Worm (Caenorhabditis elegans) whole organism, L2 larva: ENCODE results near the gene F49H12.3.

Experiments used
- C34F6.9 ChIP-seq: fragments of 150-350 bp; optimal IDR thresholded peaks from 2 replicates; lab custom pipeline; 2014; ENCODE audit warnings: missing biosample characterization, missing genetic modification characterization
- F13H6.1 ChIP-seq: sonication (generic microtip); optimal IDR thresholded peaks from 2 replicates; lab custom pipeline; 2016; ENCODE audit warnings: missing genetic modification characterization, missing compliant biosample characterization
- R02D3.7 ChIP-seq: fragments of 150-350 bp; optimal IDR thresholded peaks from 2 replicates; lab custom pipeline; 2014; ENCODE audit warnings: missing biosample characterization, missing genetic modification characterization
- Y55F3AM.14 ChIP-seq: fragments of 200-800 bp; sonication (Bioruptor generic); optimal IDR thresholded peaks from 2 replicates; lab custom pipeline; 2018; ENCODE audit warnings: mild to moderate bottlenecking, missing genetic modification characterization, missing compliant biosample characterization
- ZK546.5 ChIP-seq: sonication (generic microtip); optimal IDR thresholded peaks from 2 replicates; lab custom pipeline; 2017; ENCODE audit warnings: missing biosample characterization, missing genetic modification characterization
- alr-1 ChIP-seq: fragments of 150-350 bp; optimal IDR thresholded peaks from 2 replicates; lab custom pipeline; 2014; ENCODE audit warnings: missing biosample characterization, missing genetic modification characterization
- aly-2 ChIP-seq: fragments of 150-350 bp; optimal IDR thresholded peaks from 2 replicates; lab custom pipeline; 2014; ENCODE audit warnings: missing biosample characterization, missing genetic modification characterization
- ama-1 ChIP-seq: fragments of 150-350 bp; optimal IDR thresholded peaks from 2 replicates; lab custom pipeline; 2018; ENCODE audit warnings: inconsistent platforms
- blmp-1 ChIP-seq: sonication (generic microtip); optimal IDR thresholded peaks from 2 replicates; lab custom pipeline; 2017; ENCODE audit warnings: missing genetic modification characterization, mild to moderate bottlenecking, missing compliant biosample characterization, antibody characterized with exemption, moderate library complexity; ENCODE audit not compliant: insufficient read depth
- ceh-16 ChIP-seq: fragments of 150-350 bp; optimal IDR thresholded peaks from 2 replicates; lab custom pipeline; 2014; ENCODE audit warnings: missing biosample characterization, missing genetic modification characterization
- ceh-82 ChIP-seq: fragments of 150-350 bp; optimal IDR thresholded peaks from 2 replicates; lab custom pipeline; 2014; ENCODE audit warnings: missing biosample characterization, missing genetic modification characterization
- crh-2 ChIP-seq: sonication (generic microtip); optimal IDR thresholded peaks from 2 replicates; lab custom pipeline; 2017; ENCODE audit warnings: missing biosample characterization, missing genetic modification characterization
- dmd-4 ChIP-seq: sonication (generic microtip); optimal IDR thresholded peaks from 2 replicates; lab custom pipeline; 2017; ENCODE audit warnings: missing biosample characterization, missing genetic modification characterization
- egl-27 ChIP-seq: sonication (generic microtip); optimal IDR thresholded peaks from 3 replicates; lab custom pipeline; 2017; ENCODE audit warnings: missing biosample characterization, missing genetic modification reagents, missing genetic modification characterization
- elt-1 ChIP-seq: fragments of 150-350 bp; optimal IDR thresholded peaks from 2 replicates; lab custom pipeline; 2014; ENCODE audit warnings: missing biosample characterization, missing genetic modification characterization
- elt-3 ChIP-seq: sonication (generic microtip); optimal IDR thresholded peaks from 2 replicates; lab custom pipeline; 2017; ENCODE audit warnings: missing biosample characterization, missing genetic modification characterization
- fos-1 ChIP-seq: fragments of 150-350 bp; optimal IDR thresholded peaks from 2 replicates; lab custom pipeline; 2014; ENCODE audit warnings: missing biosample characterization, missing genetic modification characterization
- gmeb-1 ChIP-seq: fragments of 150-350 bp; optimal IDR thresholded peaks from 2 replicates; lab custom pipeline; 2014; ENCODE audit warnings: missing biosample characterization, missing genetic modification characterization
- lin-11 ChIP-seq: fragments of 150-350 bp; sonication (generic microtip); optimal IDR thresholded peaks from 2 replicates; lab custom pipeline; 2014; ENCODE audit warnings: missing biosample characterization, missing genetic modification characterization, inconsistent platforms, mixed read lengths
- lin-13 ChIP-seq: fragments of 150-350 bp; optimal IDR thresholded peaks from 2 replicates; lab custom pipeline; 2014; ENCODE audit warnings: missing biosample characterization, missing genetic modification reagents, missing genetic modification characterization
- lin-39 ChIP-seq: fragments of 150-350 bp; optimal IDR thresholded peaks from 2 replicates; lab custom pipeline; 2014; ENCODE audit warnings: missing biosample characterization, missing genetic modification reagents, missing genetic modification characterization
- lsy-2 ChIP-seq, 2 experiments: fragments of 150-350 bp in 1 of 2; sonication (generic microtip) in 1 of 2; optimal IDR thresholded peaks; 2 replicates each; lab custom pipeline; 2014 to 2017; ENCODE audit warnings: missing biosample characterization in 2 of 2, missing genetic modification characterization in 2 of 2
- mab-5 ChIP-seq: fragments of 150-350 bp; optimal IDR thresholded peaks from 2 replicates; lab custom pipeline; 2014; ENCODE audit warnings: missing biosample characterization, missing genetic modification characterization
- mbf-1 ChIP-seq: sonication (generic microtip); optimal IDR thresholded peaks from 2 replicates; lab custom pipeline; 2017; ENCODE audit warnings: missing biosample characterization, missing genetic modification characterization
- mdl-1 ChIP-seq, 2 experiments: fragments of 150-350 bp in 1 of 2; sonication (generic microtip) in 1 of 2; optimal IDR thresholded peaks; 2 replicates each; lab custom pipeline; 2017; ENCODE audit warnings: missing biosample characterization in 2 of 2, missing genetic modification characterization in 2 of 2
- nhr-10 ChIP-seq: sonication (generic microtip); optimal IDR thresholded peaks from 2 replicates; lab custom pipeline; 2017; ENCODE audit warnings: missing biosample characterization, missing genetic modification characterization
- nhr-11 ChIP-seq: fragments of 150-350 bp; optimal IDR thresholded peaks from 2 replicates; lab custom pipeline; 2014; ENCODE audit warnings: missing biosample characterization, missing genetic modification characterization
- nhr-12 ChIP-seq: fragments of 150-350 bp; optimal IDR thresholded peaks from 2 replicates; lab custom pipeline; 2014; ENCODE audit warnings: missing biosample characterization, missing genetic modification characterization
- nhr-129 ChIP-seq: fragments of 150-350 bp; optimal IDR thresholded peaks from 2 replicates; lab custom pipeline; 2014; ENCODE audit warnings: missing biosample characterization, missing genetic modification characterization
- nhr-21 ChIP-seq: fragments of 150-350 bp; optimal IDR thresholded peaks from 2 replicates; lab custom pipeline; 2014; ENCODE audit warnings: missing biosample characterization, missing genetic modification characterization
- nhr-23 ChIP-seq: fragments of 150-350 bp; optimal IDR thresholded peaks from 2 replicates; lab custom pipeline; 2014; ENCODE audit warnings: missing biosample characterization, missing genetic modification reagents, missing genetic modification characterization
- nhr-237 ChIP-seq: fragments of 150-350 bp; optimal IDR thresholded peaks from 2 replicates; lab custom pipeline; 2014; ENCODE audit warnings: missing biosample characterization, missing genetic modification characterization
- nhr-25 ChIP-seq: fragments of 150-350 bp; sonication (generic microtip); optimal IDR thresholded peaks from 3 replicates; lab custom pipeline; 2014; ENCODE audit warnings: missing biosample characterization, missing genetic modification characterization
- nhr-6 ChIP-seq: fragments of 150-350 bp; optimal IDR thresholded peaks from 2 replicates; lab custom pipeline; 2014; ENCODE audit warnings: missing biosample characterization, missing genetic modification characterization
- nhr-77 ChIP-seq: fragments of 150-350 bp; optimal IDR thresholded peaks from 2 replicates; lab custom pipeline; 2014; ENCODE audit warnings: missing biosample characterization, missing genetic modification characterization
- peb-1 ChIP-seq: fragments of 150-350 bp; optimal IDR thresholded peaks from 2 replicates; lab custom pipeline; 2014; ENCODE audit warnings: missing biosample characterization, missing genetic modification characterization
- sem-4 ChIP-seq: fragments of 150-350 bp; optimal IDR thresholded peaks from 2 replicates; lab custom pipeline; 2014; ENCODE audit warnings: missing biosample characterization, missing genetic modification reagents, missing genetic modification characterization
- skn-1 ChIP-seq: sonication (generic microtip); optimal IDR thresholded peaks from 2 replicates; lab custom pipeline; 2017; ENCODE audit warnings: missing biosample characterization, missing genetic modification characterization
- sma-3 ChIP-seq: sonication (generic microtip); optimal IDR thresholded peaks from 2 replicates; lab custom pipeline; 2016; ENCODE audit warnings: missing genetic modification reagents, missing genetic modification characterization, missing compliant biosample characterization
- sma-9 ChIP-seq, 2 experiments: fragments of 150-350 bp in 1 of 2; sonication (generic microtip) in 1 of 2; optimal IDR thresholded peaks; 2 replicates each; lab custom pipeline; 2014 to 2016; ENCODE audit warnings: missing genetic modification characterization in 2 of 2, mild to moderate bottlenecking in 1 of 2, missing biosample characterization in 1 of 2, missing compliant biosample characterization in 1 of 2, missing genetic modification reagents in 1 of 2, moderate library complexity in 1 of 2
- snpc-4 ChIP-seq: fragments of 150-350 bp; optimal IDR thresholded peaks from 2 replicates; lab custom pipeline; 2014; ENCODE audit warnings: missing biosample characterization, missing genetic modification characterization
- unc-39 ChIP-seq: fragments of 150-350 bp; optimal IDR thresholded peaks from 2 replicates; lab custom pipeline; 2014; ENCODE audit warnings: missing biosample characterization, missing genetic modification characterization
- unc-55 ChIP-seq: fragments of 150-350 bp; sonication (generic microtip); optimal IDR thresholded peaks from 3 replicates; lab custom pipeline; 2014; ENCODE audit warnings: missing biosample characterization, missing genetic modification reagents, missing genetic modification characterization
- unc-62 ChIP-seq: fragments of 150-350 bp; optimal IDR thresholded peaks from 2 replicates; lab custom pipeline; 2014; ENCODE audit warnings: missing biosample characterization, missing genetic modification reagents, missing genetic modification characterization
- zag-1 ChIP-seq: fragments of 150-350 bp; optimal IDR thresholded peaks from 2 replicates; lab custom pipeline; 2014; ENCODE audit warnings: missing biosample characterization, missing genetic modification characterization
- ztf-1 ChIP-seq: fragments of 200-800 bp; sonication (Bioruptor generic); conservative IDR thresholded peaks from 2 replicates; pipeline ENCODE4 v1.3.6; 2022; ENCODE audit warnings: missing genetic modification characterization, missing compliant biosample characterization
- ztf-11 ChIP-seq: sonication (generic microtip); optimal IDR thresholded peaks from 2 replicates; lab custom pipeline; 2017; ENCODE audit warnings: missing biosample characterization, missing genetic modification characterization
- ztf-4 ChIP-seq: fragments of 150-350 bp; optimal IDR thresholded peaks from 2 replicates; lab custom pipeline; 2014; ENCODE audit warnings: missing biosample characterization, missing genetic modification characterization

F49H12.3 gene

ce11 chrX:2071392-2072001, 12.7 kb upstream of the F49H12.3 start:
- TF ChIP-seq elt-3 (no peak), peb-1 (tag; lab: Kevin White, UChicago) (no peak), nhr-25 (peak; percentile 86), elt-1 (tag; lab: Kevin White, UChicago) (no peak), lsy-2 (tag; optimal IDR thresholded peaks at IDR 0.05; lab: Kevin White, UChicago) (no peak), nhr-11 (tag; lab: Kevin White, UChicago) (no peak), mbf-1 (tag; lab: Kevin White, UChicago) (no peak), nhr-6 (tag; lab: Kevin White, UChicago) (no peak), zag-1 (tag; lab: Kevin White, UChicago) (no peak), F13H6.1 (peak; percentile 73), sma-3 (GFP tag; lab: Kevin White, UChicago) (peak; percentile 62), Y55F3AM.14 (GFP tag; lab: Kevin White, UChicago) (peak; percentile 2), snpc-4 (tag; lab: Kevin White, UChicago) (peak; percentile 48), nhr-21 (tag; lab: Kevin White, UChicago) (peak; percentile 30), C34F6.9 (tag; lab: Kevin White, UChicago) (peak; percentile 88), lin-11 (tag; lab: Kevin White, UChicago) (peak; percentile 77), ama-1 (lab: Kevin White, UChicago) (peak; percentile 15), mdl-1 (tag; optimal IDR thresholded peaks at IDR 0.05; lab: Kevin White, UChicago) (peak; percentile 64 to 87), egl-27 (no peak), ztf-1 (GFP tag; lab: Robert Waterston, UW) (no peak), nhr-23 (tag; lab: Kevin White, UChicago) (no peak), skn-1 (tag; lab: Kevin White, UChicago) (no peak), lin-39 (no peak), lin-13 (peak; percentile 34), ztf-11 (no peak), ZK546.5 (tag; lab: Kevin White, UChicago) (no peak), unc-39 (tag; lab: Kevin White, UChicago) (no peak), nhr-129 (tag; lab: Kevin White, UChicago) (peak; percentile 87), ceh-16 (tag; lab: Kevin White, UChicago) (peak; percentile 54), sma-9 (GFP tag; optimal IDR thresholded peaks at IDR 0.05; lab: Kevin White, UChicago) (peak; percentile 79), sma-9 (tag; optimal IDR thresholded peaks at IDR 0.05; lab: Kevin White, UChicago) (no peak), blmp-1 (tag; lab: Kevin White, UChicago) (no peak), aly-2 (tag; lab: Kevin White, UChicago) (no peak), mab-5 (tag; lab: Kevin White, UChicago) (peak; percentile 68), nhr-12 (tag; lab: Kevin White, UChicago) (no peak), fos-1 (tag; lab: Kevin White, UChicago) (peak; percentile 37), ztf-4 (tag; lab: Kevin White, UChicago) (peak; percentile 42), nhr-237 (no peak), nhr-10 (tag; lab: Kevin White, UChicago) (peak; percentile 37), gmeb-1 (tag; lab: Kevin White, UChicago) (peak; percentile 52), dmd-4 (tag; lab: Kevin White, UChicago) (no peak), crh-2 (tag; lab: Kevin White, UChicago) (peak; percentile 75), sem-4 (tag; lab: Kevin White, UChicago) (peak; percentile 50), unc-55 (GFP tag; lab: Kevin White, UChicago) (peak; percentile 72), ceh-82 (tag; lab: Kevin White, UChicago) (no peak), nhr-77 (tag; lab: Kevin White, UChicago) (no peak), R02D3.7 (no peak), alr-1 (tag; lab: Kevin White, UChicago) (no peak), unc-62 (GFP tag; lab: Kevin White, UChicago) (no peak)
- TF ChIP-seq, all 48 proteins: peak for 22
